Fruit fly (Drosophila melanogaster): ENCODE results near the gene CG7518.

DNA sequence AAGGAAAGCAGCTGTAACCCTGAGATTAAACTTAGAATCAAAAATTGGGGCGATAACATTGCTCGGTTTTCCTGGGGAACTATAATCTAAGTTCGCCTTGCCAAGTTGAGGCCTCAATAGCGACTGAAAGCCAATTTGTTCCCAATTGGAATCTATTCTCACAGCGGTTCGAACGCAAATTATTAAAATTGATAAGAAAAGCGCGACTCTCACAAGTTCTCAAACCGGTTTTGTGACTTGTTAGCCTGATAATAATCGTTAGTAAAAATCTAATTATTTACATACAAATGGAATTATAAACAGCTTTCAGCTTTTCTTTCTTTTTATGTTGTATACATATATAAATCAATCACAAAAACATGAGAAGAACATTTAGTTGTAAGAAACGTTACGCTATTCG, 2.8 kb upstream of the CG7518 start, which contains the start of gene yellow-f2:
- TF ChIP-seq EcR (GFP tag; optimal IDR thresholded peaks at IDR 0.05) = no peak
- no peak for TF ChIP-seq Dll (optimal IDR thresholded peaks at IDR 0.05)
- no peak for TF ChIP-seq usp (GFP tag; optimal IDR thresholded peaks at IDR 0.05)
- no peak for TF ChIP-seq CG8478 (optimal IDR thresholded peaks at IDR 0.05)
